Fruit fly (Drosophila melanogaster) S2 (cell line): Measurements from ENCODE around the gene mus302.

Experiments
- CG8478 ChIP-seq: fragments of >200 bp; optimal IDR thresholded peaks from 2 replicates; lab custom pipeline; 2018
- CTCF ChIP-seq, 2 experiments: fragments of >200 bp; optimal IDR thresholded peaks; 2 replicates each; lab custom pipeline; 2018

- TF ChIP-seq CG8478 (lab: Kevin White, UChicago) (no peak), CTCF (optimal IDR thresholded peaks at IDR 0.05; lab: Kevin White, UChicago) (no peak)
Observed at dm6 chr3L:16743906-16744704, 35.4 kb downstream of the mus302 start.
